Fruit fly (Drosophila melanogaster) whole organism, prepupa: Measurements from ENCODE around the gene Cpr97Eb.

Source experiments
- Blimp-1 ChIP-seq: fragments of 200-800 bp; sonication (Bioruptor generic); optimal IDR thresholded peaks from 3 replicates; lab custom pipeline; 2017; ENCODE audit warnings: missing biosample characterization, missing genetic modification characterization, mild to moderate bottlenecking, moderate library complexity, missing genetic modification reagents
- CG10631 ChIP-seq: fragments of 200-800 bp; sonication (Bioruptor generic); optimal IDR thresholded peaks from 2 replicates; lab custom pipeline; 2016; ENCODE audit warnings: missing biosample characterization, missing genetic modification characterization
- CG10669 ChIP-seq: fragments of 200-800 bp; sonication (Bioruptor generic); optimal IDR thresholded peaks from 3 replicates; lab custom pipeline; 2018; ENCODE audit warnings: missing biosample characterization, mild to moderate bottlenecking, missing genetic modification characterization, moderate library complexity
- CG11294 ChIP-seq: fragments of 200-800 bp; sonication (Bioruptor generic); IDR thresholded peaks from 2 replicates; pipeline ENCODE4 v1.3.6; 2022; ENCODE audit warnings: missing biosample characterization, missing genetic modification characterization
- CG11762 ChIP-seq: fragments of 200-800 bp; sonication (Bioruptor generic); optimal IDR thresholded peaks from 3 replicates; lab custom pipeline; 2016; ENCODE audit warnings: missing biosample characterization, missing genetic modification characterization; ENCODE audit not compliant: insufficient read depth
- CG11902 ChIP-seq: fragments of 200-800 bp; sonication (Bioruptor generic); optimal IDR thresholded peaks from 3 replicates; lab custom pipeline; 2016; ENCODE audit warnings: missing biosample characterization, missing genetic modification characterization
- CG15336 ChIP-seq: fragments of 200-800 bp; sonication (Bioruptor generic); IDR thresholded peaks from 2 replicates; pipeline ENCODE4 v1.3.6; 2022; ENCODE audit warnings: missing biosample characterization, missing genetic modification characterization
- CG1621 ChIP-seq: fragments of 200-800 bp; sonication (Bioruptor generic); optimal IDR thresholded peaks from 3 replicates; lab custom pipeline; 2018; ENCODE audit warnings: missing biosample characterization, mild to moderate bottlenecking, missing genetic modification characterization
- CG16779 ChIP-seq: fragments of 200-800 bp; sonication (Bioruptor generic); optimal IDR thresholded peaks from 3 replicates; lab custom pipeline; 2017; ENCODE audit warnings: missing biosample characterization, mild to moderate bottlenecking, missing genetic modification characterization
- CG3032 ChIP-seq: fragments of 200-800 bp; optimal IDR thresholded peaks from 2 replicates; lab custom pipeline; 2019; ENCODE audit warnings: missing biosample characterization, mild to moderate bottlenecking, missing genetic modification characterization, moderate library complexity
- CG34406 ChIP-seq: fragments of 200-800 bp; sonication (Bioruptor generic); optimal IDR thresholded peaks from 3 replicates; lab custom pipeline; 2016; ENCODE audit warnings: missing biosample characterization, missing genetic modification characterization
- CG3919 ChIP-seq: fragments of 200-800 bp; sonication (Bioruptor generic); optimal IDR thresholded peaks from 3 replicates; lab custom pipeline; 2016; ENCODE audit warnings: missing biosample characterization, missing genetic modification characterization
- CG6163 ChIP-seq: fragments of 200-800 bp; sonication (Bioruptor generic); IDR thresholded peaks from 3 replicates; pipeline ENCODE4 v1.3.6; 2022; ENCODE audit warnings: missing biosample characterization, missing genetic modification characterization
- CG6276 ChIP-seq: fragments of 200-800 bp; sonication (Bioruptor generic); optimal IDR thresholded peaks from 2 replicates; lab custom pipeline; 2017; ENCODE audit warnings: missing biosample characterization, mild to moderate bottlenecking, missing genetic modification characterization
- CG6808 ChIP-seq: fragments of 200-800 bp; sonication (Bioruptor generic); optimal IDR thresholded peaks from 3 replicates; lab custom pipeline; 2017; ENCODE audit warnings: missing biosample characterization, missing genetic modification characterization, mild to moderate bottlenecking, moderate library complexity, missing genetic modification reagents
- CG6854 ChIP-seq: fragments of 200-800 bp; sonication (Bioruptor generic); optimal IDR thresholded peaks from 2 replicates; lab custom pipeline; 2017; ENCODE audit warnings: missing biosample characterization, mild to moderate bottlenecking, missing genetic modification characterization
- CG7368 ChIP-seq: fragments of 200-800 bp; sonication (Bioruptor generic); optimal IDR thresholded peaks from 3 replicates; lab custom pipeline; 2016; ENCODE audit warnings: missing biosample characterization, missing genetic modification characterization
- CG8119 ChIP-seq: fragments of 200-800 bp; sonication (Bioruptor generic); IDR thresholded peaks from 3 replicates; pipeline ENCODE4 v1.3.6; 2022; ENCODE audit warnings: missing biosample characterization, missing genetic modification characterization
- CG8319 ChIP-seq: fragments of 200-800 bp; sonication (Bioruptor generic); optimal IDR thresholded peaks from 3 replicates; lab custom pipeline; 2016; ENCODE audit warnings: missing biosample characterization, missing genetic modification characterization
- CG8632 ChIP-seq: fragments of 200-800 bp; sonication (Bioruptor generic); optimal IDR thresholded peaks from 3 replicates; lab custom pipeline; 2016; ENCODE audit warnings: missing biosample characterization, missing genetic modification characterization
- Eip75B ChIP-seq: fragments of 200-800 bp; sonication (Bioruptor generic); optimal IDR thresholded peaks from 3 replicates; lab custom pipeline; 2016; ENCODE audit warnings: missing biosample characterization, missing genetic modification characterization
- Eip78C ChIP-seq: fragments of 200-800 bp; sonication (Bioruptor generic); peaks from one replicate; lab custom pipeline; 2016; ENCODE audit warnings: missing biosample characterization, missing genetic modification characterization
- Eip93F ChIP-seq: fragments of 200-800 bp; sonication (Bioruptor generic); optimal IDR thresholded peaks from 2 replicates; lab custom pipeline; 2016; ENCODE audit warnings: missing biosample characterization, mild to moderate bottlenecking, missing genetic modification characterization
- Ets21C ChIP-seq: fragments of 200-800 bp; sonication (Bioruptor generic); optimal IDR thresholded peaks from 3 replicates; lab custom pipeline; 2016; ENCODE audit warnings: missing biosample characterization, missing genetic modification characterization
- Ets96B ChIP-seq: fragments of 200-800 bp; optimal IDR thresholded peaks from 2 replicates; lab custom pipeline; 2019; ENCODE audit warnings: missing biosample characterization, mild to moderate bottlenecking, missing genetic modification characterization, moderate library complexity
- Gug ChIP-seq: fragments of 200-800 bp; sonication (Bioruptor generic); IDR thresholded peaks from 2 replicates; pipeline ENCODE4 v1.3.6; 2022; ENCODE audit warnings: missing biosample characterization, missing genetic modification characterization
- Hr39 ChIP-seq: fragments of 200-800 bp; sonication (Bioruptor generic); optimal IDR thresholded peaks from 2 replicates; lab custom pipeline; 2016; ENCODE audit warnings: missing biosample characterization, missing genetic modification characterization
- Hr4 ChIP-seq: fragments of 200-800 bp; sonication (Bioruptor generic); optimal IDR thresholded peaks from 3 replicates; lab custom pipeline; 2016; ENCODE audit warnings: missing biosample characterization, missing genetic modification characterization
- Lpt ChIP-seq: fragments of 200-800 bp; sonication (Bioruptor generic); optimal IDR thresholded peaks from 3 replicates; lab custom pipeline; 2016; ENCODE audit warnings: missing biosample characterization, missing genetic modification characterization
- Met ChIP-seq: fragments of 200-800 bp; sonication (Bioruptor generic); optimal IDR thresholded peaks from 3 replicates; lab custom pipeline; 2016; ENCODE audit warnings: missing biosample characterization, missing genetic modification characterization
- Smox ChIP-seq: fragments of 200-800 bp; sonication (Bioruptor generic); optimal IDR thresholded peaks from 3 replicates; lab custom pipeline; 2016; ENCODE audit warnings: missing biosample characterization, missing genetic modification characterization
- Sox14 ChIP-seq: fragments of 200-800 bp; sonication (Bioruptor generic); optimal IDR thresholded peaks from 3 replicates; lab custom pipeline; 2016; ENCODE audit warnings: missing biosample characterization, missing genetic modification characterization
- acj6 ChIP-seq: fragments of 200-800 bp; sonication (Bioruptor generic); optimal IDR thresholded peaks from 3 replicates; lab custom pipeline; 2016; ENCODE audit warnings: missing biosample characterization, missing genetic modification characterization
- dac ChIP-seq: fragments of 200-800 bp; sonication (Bioruptor generic); optimal IDR thresholded peaks from 2 replicates; lab custom pipeline; 2017; ENCODE audit warnings: missing biosample characterization, mild to moderate bottlenecking, missing genetic modification characterization
- dsx ChIP-seq: fragments of 200-800 bp; optimal IDR thresholded peaks from 3 replicates; lab custom pipeline; 2019; ENCODE audit warnings: missing biosample characterization, mild to moderate bottlenecking, missing genetic modification characterization, moderate library complexity; ENCODE audit not compliant: poor library complexity, severe bottlenecking
- eg ChIP-seq: fragments of 200-800 bp; sonication (Bioruptor generic); IDR thresholded peaks from 3 replicates; pipeline ENCODE4 v1.3.6; 2022; ENCODE audit warnings: missing biosample characterization, missing genetic modification characterization
- fd59A ChIP-seq: fragments of 200-800 bp; sonication (Bioruptor generic); optimal IDR thresholded peaks from 2 replicates; lab custom pipeline; 2017; ENCODE audit warnings: missing biosample characterization, mild to moderate bottlenecking, missing genetic modification characterization, missing genetic modification reagents
- fd85E ChIP-seq: fragments of 200-800 bp; sonication (Bioruptor generic); optimal IDR thresholded peaks from 3 replicates; lab custom pipeline; 2016; ENCODE audit warnings: missing biosample characterization, missing genetic modification characterization
- lz ChIP-seq: fragments of 200-800 bp; sonication (Bioruptor generic); optimal IDR thresholded peaks from 3 replicates; lab custom pipeline; 2016; ENCODE audit warnings: missing biosample characterization, missing genetic modification characterization
- net ChIP-seq: fragments of 200-800 bp; sonication (Bioruptor generic); optimal IDR thresholded peaks from 3 replicates; lab custom pipeline; 2016; ENCODE audit warnings: missing biosample characterization, missing genetic modification characterization
- pdm3 ChIP-seq: fragments of 200-800 bp; sonication (Bioruptor generic); optimal IDR thresholded peaks from 3 replicates; lab custom pipeline; 2016; ENCODE audit warnings: missing biosample characterization, missing genetic modification characterization
- salr ChIP-seq, 2 experiments: fragments of 200-800 bp; sonication (Bioruptor generic); optimal IDR thresholded peaks; 3 replicates each; lab custom pipeline; 2016 to 2018; ENCODE audit warnings: missing biosample characterization in 2 of 2, missing genetic modification characterization in 2 of 2, mild to moderate bottlenecking in 1 of 2
- spab ChIP-seq: fragments of 200-800 bp; sonication (Bioruptor generic); optimal IDR thresholded peaks from 2 replicates; lab custom pipeline; 2017; ENCODE audit warnings: missing biosample characterization, mild to moderate bottlenecking, missing genetic modification characterization, missing genetic modification reagents
- ss ChIP-seq, 2 experiments: fragments of 200-800 bp; sonication (Bioruptor generic); optimal IDR thresholded peaks; 2 replicates in 1 of 2; 3 replicates in 1 of 2; lab custom pipeline; 2017 to 2018; ENCODE audit warnings: mild to moderate bottlenecking in 2 of 2, missing biosample characterization in 2 of 2, missing genetic modification characterization in 2 of 2, moderate library complexity in 1 of 2
- svp ChIP-seq: fragments of 200-800 bp; sonication (Bioruptor generic); peaks from one replicate; lab custom pipeline; 2016; ENCODE audit warnings: missing biosample characterization, missing genetic modification characterization
- topi ChIP-seq: fragments of 200-800 bp; sonication (Bioruptor generic); optimal IDR thresholded peaks from 3 replicates; lab custom pipeline; 2016; ENCODE audit warnings: missing biosample characterization, missing genetic modification characterization
- vri ChIP-seq: fragments of 200-800 bp; sonication (Bioruptor generic); optimal IDR thresholded peaks from 3 replicates; lab custom pipeline; 2016; ENCODE audit warnings: missing biosample characterization, mild to moderate bottlenecking, missing genetic modification characterization

The Cpr97Eb gene

DNA sequence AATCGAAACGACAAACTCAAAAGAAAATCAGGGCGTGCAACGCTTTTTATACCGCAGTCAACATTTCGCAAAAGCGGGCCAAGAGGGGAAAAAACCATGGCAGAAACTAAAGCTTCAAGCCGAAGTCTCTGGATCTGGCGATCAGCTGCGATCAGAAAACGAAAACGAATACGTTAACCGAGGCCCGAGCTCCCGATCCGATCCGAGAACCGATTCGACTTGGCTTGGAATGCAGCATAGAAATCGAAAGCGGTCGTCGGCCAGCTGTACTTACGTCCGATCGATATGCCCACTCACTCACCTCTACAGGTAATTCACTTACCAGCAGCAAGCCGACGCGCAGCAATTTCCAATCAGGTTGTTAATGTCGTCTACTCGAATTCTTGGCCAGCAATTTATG is at the start of gene Cpr97Eb:
TSS of gene Cpr97Eb (minus strand) at position 25 of the 400 bp plus-strand sequence.
- peak; percentile 25 for TF ChIP-seq Lpt
- TF ChIP-seq net = no peak
- no peak for TF ChIP-seq Ets21C (GFP tag; lab: Kevin White, UChicago)
- peak; percentile 42 for TF ChIP-seq Eip75B (GFP tag; lab: Kevin White, UChicago)
- TF ChIP-seq eg = 0 out of 3 replicates have a peak, but pooled peaks have one; percentile 21
- peak; percentile 54; the same call in 2 of the 3 replicates for TF ChIP-seq CG6163 (GFP tag; lab: Robert Waterston, UW)
- no peak for TF ChIP-seq dac (GFP tag; lab: Kevin White, UChicago)
- no peak for TF ChIP-seq CG6854
- peak; percentile 18 for TF ChIP-seq Eip78C (GFP tag; lab: Kevin White, UChicago)
- no peak for TF ChIP-seq CG1621
- TF ChIP-seq ss (GFP tag; optimal IDR thresholded peaks at IDR 0.05; lab: Kevin White, UChicago) = peak in 1 of 2 experiments; percentile 43
- TF ChIP-seq CG15336 (GFP tag; lab: Robert Waterston, UW) = no peak
- TF ChIP-seq fd59A (GFP tag; lab: Kevin White, UChicago) = no peak
- TF ChIP-seq svp (GFP tag; lab: Kevin White, UChicago) = no peak
- TF ChIP-seq Blimp-1 (GFP tag; lab: Kevin White, UChicago) = peak; percentile 84
- no peak for TF ChIP-seq CG8119 (GFP tag; lab: Robert Waterston, UW)

- TF ChIP-seq topi (GFP tag; lab: Kevin White, UChicago) (peak; percentile 80), Blimp-1 (GFP tag; lab: Kevin White, UChicago) (peak; percentile 48), Smox (peak; percentile 68), CG11762 (GFP tag; lab: Kevin White, UChicago) (peak; percentile 41), Lpt (no peak), net (peak; percentile 38), svp (GFP tag; lab: Kevin White, UChicago) (peak; percentile 88), CG10669 (GFP tag; lab: Kevin White, UChicago) (peak; percentile 68), CG1621 (peak; percentile 15), dsx (GFP tag; lab: Kevin White, UChicago) (peak; percentile 14), Met (GFP tag; lab: Kevin White, UChicago) (peak; percentile 69), Ets96B (peak; percentile 39), salr (GFP tag; optimal IDR thresholded peaks at IDR 0.05; lab: Kevin White, UChicago) (peak in 1 of 2 experiments; percentile 45), CG3032 (peak; percentile 45), CG6808 (GFP tag; lab: Kevin White, UChicago) (peak; percentile 12), CG15336 (GFP tag; lab: Robert Waterston, UW) (peak; percentile 52; the same call in 1 of the 2 replicates), Eip93F (GFP tag; lab: Kevin White, UChicago) (peak; percentile 62), Eip75B (GFP tag; lab: Kevin White, UChicago) (peak; percentile 75), CG6163 (GFP tag; lab: Robert Waterston, UW) (peak; percentile 38; the same call in 1 of the 3 replicates), CG7368 (peak; percentile 51), CG34406 (GFP tag; lab: Kevin White, UChicago) (peak; percentile 72), CG8632 (peak; percentile 60), lz (GFP tag; lab: Kevin White, UChicago) (peak; percentile 82), CG11294 (GFP tag; lab: Robert Waterston, UW) (no peak), Ets21C (GFP tag; lab: Kevin White, UChicago) (peak; percentile 65), Hr39 (GFP tag; lab: Kevin White, UChicago) (peak; percentile 69), vri (GFP tag; lab: Kevin White, UChicago) (peak; percentile 49), CG6276 (GFP tag; lab: Kevin White, UChicago) (peak; percentile 26), fd85E (GFP tag; lab: Kevin White, UChicago) (no peak), dac (GFP tag; lab: Kevin White, UChicago) (no peak), CG16779 (tag; lab: Kevin White, UChicago) (peak; percentile 3), CG3919 (GFP tag; lab: Kevin White, UChicago) (peak; percentile 58), Eip78C (GFP tag; lab: Kevin White, UChicago) (peak; percentile 92), Hr4 (peak; percentile 54), fd59A (GFP tag; lab: Kevin White, UChicago) (peak; percentile 13), CG8319 (GFP tag; lab: Kevin White, UChicago) (peak; percentile 60), Gug (GFP tag; lab: Robert Waterston, UW) (no peak), pdm3 (GFP tag; lab: Kevin White, UChicago) (peak; percentile 68), CG11902 (GFP tag; lab: Kevin White, UChicago) (peak; percentile 72), CG8119 (GFP tag; lab: Robert Waterston, UW) (no peak), spab (peak; percentile 26), ss (GFP tag; optimal IDR thresholded peaks at IDR 0.05; lab: Kevin White, UChicago) (peak in 1 of 2 experiments; percentile 55), Sox14 (GFP tag; lab: Kevin White, UChicago) (peak; percentile 85), CG10631 (GFP tag; lab: Kevin White, UChicago) (peak; percentile 37), acj6 (GFP tag; lab: Kevin White, UChicago) (peak; percentile 62)
These were observed 49.0 kb upstream of the Cpr97Eb start for dm6 chr3R:27139963-27140362.
